Worm (Caenorhabditis elegans) whole organism, L4 larva: Measurements from ENCODE around the gene sdc-2.

ENCODE experiments used
- F26F4.8 ChIP-seq: fragments of 200-800 bp; sonication (Bioruptor generic); conservative IDR thresholded peaks from 2 replicates; pipeline ENCODE4 v1.3.6; 2022; ENCODE audit warnings: missing genetic modification characterization, missing compliant biosample characterization
- F49E8.2 ChIP-seq: sonication (generic microtip); optimal IDR thresholded peaks from 2 replicates; lab custom pipeline; 2016; ENCODE audit warnings: missing compliant biosample characterization, mild to moderate bottlenecking, missing genetic modification characterization, borderline replicate concordance
- R02D3.7 ChIP-seq: fragments of 150-350 bp; sonication (generic microtip); optimal IDR thresholded peaks from 3 replicates; lab custom pipeline; 2014; ENCODE audit warnings: missing biosample characterization, missing genetic modification characterization
- T20F7.1 ChIP-seq: fragments of 200-800 bp; sonication (Bioruptor generic); optimal IDR thresholded peaks from 2 replicates; lab custom pipeline; 2018; ENCODE audit warnings: mild to moderate bottlenecking, missing genetic modification characterization, missing compliant biosample characterization
- T26A8.4 ChIP-seq: fragments of 200-800 bp; sonication (Bioruptor generic); IDR thresholded peaks from 2 replicates; pipeline ENCODE4 v1.3.6; 2022; ENCODE audit warnings: missing genetic modification characterization, missing compliant biosample characterization
- Y5F2A.4 ChIP-seq: fragments of 200-800 bp; sonication (Bioruptor generic); optimal IDR thresholded peaks from 2 replicates; lab custom pipeline; 2018; ENCODE audit warnings: mild to moderate bottlenecking, missing genetic modification characterization, missing compliant biosample characterization
- Y75B8A.6 ChIP-seq: fragments of 200-800 bp; sonication (Bioruptor generic); IDR thresholded peaks from 2 replicates; pipeline ENCODE4 v1.3.6; 2022; ENCODE audit warnings: missing genetic modification reagents, missing genetic modification characterization, missing compliant biosample characterization
- aha-1 ChIP-seq: fragments of 150-350 bp; peaks from one replicate; lab custom pipeline; 2014; ENCODE audit warnings: missing biosample characterization, missing genetic modification characterization
- ama-1 ChIP-seq: fragments of 150-350 bp; optimal IDR thresholded peaks from 2 replicates; lab custom pipeline; 2014; ENCODE audit warnings: inconsistent platforms, mixed read lengths
- arid-1 ChIP-seq: fragments of 200-800 bp; sonication (Bioruptor generic); conservative IDR thresholded peaks from 2 replicates; pipeline ENCODE4 v1.3.6; 2022; ENCODE audit warnings: missing genetic modification reagents, missing genetic modification characterization, missing compliant biosample characterization
- attf-4 ChIP-seq: sonication (generic microtip); optimal IDR thresholded peaks from 3 replicates; lab custom pipeline; 2017; ENCODE audit warnings: missing biosample characterization, missing genetic modification characterization
- ceh-32 ChIP-seq: sonication (generic microtip); optimal IDR thresholded peaks from 2 replicates; lab custom pipeline; 2016; ENCODE audit warnings: mild to moderate bottlenecking, missing genetic modification characterization, missing compliant biosample characterization; ENCODE audit not compliant: poor library complexity
- ceh-44 ChIP-seq: fragments of 200-800 bp; sonication (Bioruptor generic); IDR thresholded peaks from 2 replicates; pipeline ENCODE4 v1.3.6; 2022; ENCODE audit warnings: missing genetic modification reagents, missing genetic modification characterization, missing compliant biosample characterization
- ces-1 ChIP-seq: fragments of 150-350 bp; sonication (generic microtip); optimal IDR thresholded peaks from 4 replicates; lab custom pipeline; 2014; ENCODE audit warnings: missing biosample characterization, missing genetic modification reagents, missing genetic modification characterization
- cey-2 ChIP-seq: sonication (generic microtip); optimal IDR thresholded peaks from 3 replicates; lab custom pipeline; 2017; ENCODE audit warnings: missing genetic modification characterization, mild to moderate bottlenecking, missing compliant biosample characterization, antibody characterized with exemption, borderline replicate concordance; ENCODE audit not compliant: insufficient read depth
- ctbp-1 ChIP-seq: fragments of 200-800 bp; sonication (Bioruptor generic); IDR thresholded peaks from 2 replicates; pipeline ENCODE4 v1.3.6; 2022; ENCODE audit warnings: missing genetic modification reagents, missing genetic modification characterization, missing compliant biosample characterization
- daf-12 ChIP-seq: fragments of 150-350 bp; optimal IDR thresholded peaks from 2 replicates; lab custom pipeline; 2014; ENCODE audit warnings: missing biosample characterization, missing genetic modification reagents, missing genetic modification characterization
- daf-16 ChIP-seq, 3 experiments: sonication (generic microtip); optimal IDR thresholded peaks; 2 replicates each; lab custom pipeline; 2016 to 2017; ENCODE audit warnings: missing genetic modification characterization in 3 of 3, missing genetic modification reagents in 3 of 3, mild to moderate bottlenecking in 2 of 3, missing compliant biosample characterization in 2 of 3, missing biosample characterization in 1 of 3, moderate library complexity in 1 of 3
- daf-19 ChIP-seq: fragments of 200-800 bp; sonication (Bioruptor generic); conservative IDR thresholded peaks from 2 replicates; pipeline ENCODE4 v1.3.6; 2022; ENCODE audit warnings: missing genetic modification characterization, missing compliant biosample characterization
- daf-8 ChIP-seq: fragments of 200-800 bp; sonication (Bioruptor generic); IDR thresholded peaks from 2 replicates; pipeline ENCODE4 v1.3.6; 2022; ENCODE audit warnings: missing genetic modification characterization, missing compliant biosample characterization
- dmd-6 ChIP-seq: fragments of 200-800 bp; sonication (Bioruptor generic); IDR thresholded peaks from 2 replicates; pipeline ENCODE4 v1.3.6; 2022; ENCODE audit warnings: missing genetic modification reagents, missing genetic modification characterization, missing compliant biosample characterization
- dmd-9 ChIP-seq: fragments of 200-800 bp; sonication (Bioruptor generic); IDR thresholded peaks from 2 replicates; pipeline ENCODE4 v1.3.6; 2022; ENCODE audit warnings: missing genetic modification reagents, missing genetic modification characterization, missing compliant biosample characterization
- duxl-1 ChIP-seq: sonication (generic microtip); optimal IDR thresholded peaks from 2 replicates; lab custom pipeline; 2016; ENCODE audit warnings: mild to moderate bottlenecking, missing genetic modification characterization, moderate library complexity, missing compliant biosample characterization; ENCODE audit not compliant: poor library complexity
- dve-1 ChIP-seq: sonication (generic microtip); optimal IDR thresholded peaks from 2 replicates; lab custom pipeline; 2017; ENCODE audit warnings: antibody characterized with exemption, mild to moderate bottlenecking, missing genetic modification characterization, missing compliant biosample characterization; ENCODE audit not compliant: insufficient read depth
- fos-1 ChIP-seq: fragments of 150-350 bp; optimal IDR thresholded peaks from 2 replicates; lab custom pipeline; 2014; ENCODE audit warnings: missing biosample characterization, missing genetic modification characterization
- gei-8 ChIP-seq: fragments of 200-800 bp; sonication (Bioruptor generic); optimal IDR thresholded peaks from 2 replicates; lab custom pipeline; 2018; ENCODE audit warnings: mild to moderate bottlenecking, missing genetic modification characterization, missing compliant biosample characterization
- hif-1 ChIP-seq, 2 experiments: sonication (generic microtip); optimal IDR thresholded peaks; 2 replicates each; lab custom pipeline; 2016 to 2017; ENCODE audit warnings: missing compliant biosample characterization in 2 of 2, missing genetic modification characterization in 2 of 2, missing genetic modification reagents in 2 of 2, missing genotype in 2 of 2, mild to moderate bottlenecking in 1 of 2
- hlh-11 ChIP-seq: fragments of 200-800 bp; sonication (Bioruptor generic); optimal IDR thresholded peaks from 2 replicates; lab custom pipeline; 2018; ENCODE audit warnings: mild to moderate bottlenecking, missing genetic modification characterization, missing compliant biosample characterization
- hlh-30 ChIP-seq: sonication (generic microtip); optimal IDR thresholded peaks from 2 replicates; lab custom pipeline; 2017; ENCODE audit warnings: antibody characterized with exemption, mild to moderate bottlenecking, missing genetic modification characterization, missing compliant biosample characterization; ENCODE audit not compliant: insufficient read depth
- lin-1 ChIP-seq: fragments of 200-800 bp; sonication (Bioruptor generic); IDR thresholded peaks from 2 replicates; pipeline ENCODE4 v1.3.6; 2022; ENCODE audit warnings: missing genetic modification reagents, missing genetic modification characterization, missing compliant biosample characterization
- lin-29 ChIP-seq: fragments of 200-800 bp; sonication (Bioruptor generic); IDR thresholded peaks from 2 replicates; pipeline ENCODE4 v1.3.6; 2022; ENCODE audit warnings: missing genetic modification reagents, missing genetic modification characterization, missing compliant biosample characterization
- lin-38 ChIP-seq: fragments of 200-800 bp; sonication (Bioruptor generic); IDR thresholded peaks from 2 replicates; pipeline ENCODE4 v1.3.6; 2022; ENCODE audit warnings: missing genetic modification reagents, missing genetic modification characterization, missing compliant biosample characterization
- lin-39 ChIP-seq: fragments of 150-350 bp; optimal IDR thresholded peaks from 2 replicates; lab custom pipeline; 2014; ENCODE audit warnings: missing biosample characterization, missing genetic modification reagents, missing genetic modification characterization
- lsy-2 ChIP-seq, 2 experiments: fragments of 150-350 bp in 1 of 2; sonication (generic microtip) in 1 of 2; optimal IDR thresholded peaks; 2 replicates each; lab custom pipeline; 2014 to 2017; ENCODE audit warnings: missing biosample characterization in 2 of 2, missing genetic modification characterization in 2 of 2
- madf-5 ChIP-seq, 2 experiments: fragments of 200-800 bp; sonication (Bioruptor generic); IDR thresholded peaks; 2 replicates each; pipeline ENCODE4 v1.3.6; 2022; ENCODE audit warnings: missing compliant biosample characterization in 2 of 2, missing genetic modification characterization in 2 of 2
- mdl-1 ChIP-seq, 2 experiments: fragments of 150-350 bp in 1 of 2; sonication (generic microtip) in 1 of 2; optimal IDR thresholded peaks; 2 replicates each; lab custom pipeline; 2014 to 2017; ENCODE audit warnings: missing biosample characterization in 2 of 2, missing genetic modification characterization in 2 of 2
- mep-1 ChIP-seq: fragments of 150-350 bp; sonication (generic microtip); optimal IDR thresholded peaks from 3 replicates; lab custom pipeline; 2014; ENCODE audit warnings: missing biosample characterization, missing genetic modification characterization
- mxl-3 ChIP-seq: fragments of 200-800 bp; sonication (Bioruptor generic); optimal IDR thresholded peaks from 2 replicates; lab custom pipeline; 2018; ENCODE audit warnings: mild to moderate bottlenecking, missing genetic modification characterization, missing compliant biosample characterization
- nhr-10 ChIP-seq: fragments of 150-350 bp; optimal IDR thresholded peaks from 2 replicates; lab custom pipeline; 2014; ENCODE audit warnings: missing biosample characterization, missing genetic modification characterization
- nhr-111 ChIP-seq: fragments of 200-800 bp; sonication (Bioruptor generic); optimal IDR thresholded peaks from 2 replicates; lab custom pipeline; 2018; ENCODE audit warnings: mild to moderate bottlenecking, missing genetic modification characterization, missing compliant biosample characterization
- nhr-237 ChIP-seq: sonication (generic microtip); optimal IDR thresholded peaks from 2 replicates; lab custom pipeline; 2017; ENCODE audit warnings: missing biosample characterization, missing genetic modification characterization
- nhr-42 ChIP-seq: fragments of 200-800 bp; sonication (Bioruptor generic); IDR thresholded peaks from 2 replicates; pipeline ENCODE4 v1.3.6; 2022; ENCODE audit warnings: missing genetic modification characterization, missing compliant biosample characterization
- nhr-6 ChIP-seq: fragments of 150-350 bp; optimal IDR thresholded peaks from 2 replicates; lab custom pipeline; 2014; ENCODE audit warnings: missing biosample characterization, missing genetic modification characterization
- pha-4 ChIP-seq, 2 experiments: fragments of 150-350 bp in 1 of 2; fragments of 200-800 bp in 1 of 2; sonication (Bioruptor generic) in 1 of 2; IDR thresholded peaks in 1 of 2; optimal IDR thresholded peaks in 1 of 2; 2 replicates each; pipeline versions ENCODE4 v1.3.6 to Lab custom; 2014 to 2022; ENCODE audit warnings: missing genetic modification characterization in 2 of 2, missing genetic modification reagents in 2 of 2, missing biosample characterization in 1 of 2, missing compliant biosample characterization in 1 of 2
- pqm-1 ChIP-seq: sonication (generic microtip); optimal IDR thresholded peaks from 2 replicates; lab custom pipeline; 2017; ENCODE audit warnings: missing biosample characterization, missing genetic modification characterization
- snpc-1.2 ChIP-seq: fragments of 200-800 bp; sonication (Bioruptor generic); IDR thresholded peaks from 2 replicates; pipeline ENCODE4 v1.3.6; 2022; ENCODE audit warnings: missing genetic modification reagents, missing genetic modification characterization, missing compliant biosample characterization
- tra-1 ChIP-seq: fragments of 200-800 bp; sonication (Bioruptor generic); IDR thresholded peaks from 2 replicates; pipeline ENCODE4 v1.3.6; 2022; ENCODE audit warnings: missing genetic modification reagents, missing genetic modification characterization, missing compliant biosample characterization
- unc-130 ChIP-seq: sonication (generic microtip); optimal IDR thresholded peaks from 2 replicates; lab custom pipeline; 2016; ENCODE audit warnings: missing genetic modification reagents, missing genetic modification characterization, missing compliant biosample characterization
- unc-39 ChIP-seq: sonication (generic microtip); optimal IDR thresholded peaks from 2 replicates; lab custom pipeline; 2017; ENCODE audit warnings: missing biosample characterization, missing genetic modification characterization
- zip-2 ChIP-seq: fragments of 150-350 bp; optimal IDR thresholded peaks from 2 replicates; lab custom pipeline; 2014; ENCODE audit warnings: missing biosample characterization, missing genetic modification characterization

The sdc-2 gene

ce11 chrX:11563663-11564062 lies 41.2 kb downstream of the sdc-2 start, which contains the start of gene trpp-9 (continued):
- peak in 1 of 2 experiments; percentile 55 for TF ChIP-seq lsy-2 (tag; optimal IDR thresholded peaks at IDR 0.05; lab: Kevin White, UChicago)
- peak in 1 of 2 experiments; percentile 31 for TF ChIP-seq hif-1 (tag; optimal IDR thresholded peaks at IDR 0.05; lab: Kevin White, UChicago)
- peak; percentile 71 for TF ChIP-seq hlh-11 (tag; lab: Kevin White, UChicago)
- TF ChIP-seq F49E8.2 (tag; lab: Kevin White, UChicago) = no peak
- peak; percentile 76 for TF ChIP-seq mxl-3 (GFP tag; lab: Kevin White, UChicago)
- TF ChIP-seq daf-8 = no peak
- TF ChIP-seq Y75B8A.6 = no peak
- TF ChIP-seq arid-1 (GFP tag; lab: Robert Waterston, UW) = no peak
- TF ChIP-seq lin-38 (GFP tag; lab: Robert Waterston, UW) = no peak
- peak; percentile 47 for TF ChIP-seq dve-1 (tag; lab: Kevin White, UChicago)
- TF ChIP-seq lin-39 (tag; lab: Kevin White, UChicago) = no peak
- no peak for TF ChIP-seq ceh-32
- TF ChIP-seq lin-29 (GFP tag; lab: Robert Waterston, UW) = no peak
- no peak for TF ChIP-seq F26F4.8 (GFP tag; lab: Robert Waterston, UW)
- TF ChIP-seq zip-2 (tag; lab: Kevin White, UChicago) = no peak
- TF ChIP-seq attf-4 = no peak
- no peak for TF ChIP-seq nhr-42 (GFP tag; lab: Robert Waterston, UW)
- TF ChIP-seq nhr-10 (tag; lab: Kevin White, UChicago) = no peak
- TF ChIP-seq nhr-237 (tag; lab: Kevin White, UChicago) = no peak
- TF ChIP-seq unc-130 (GFP tag; lab: Kevin White, UChicago) = no peak
- TF ChIP-seq madf-5 (GFP tag; IDR thresholded peaks at IDR 0.05; lab: Robert Waterston, UW) = no peak
- no peak for TF ChIP-seq R02D3.7 (tag; lab: Kevin White, UChicago)
- peak; percentile 22 for TF ChIP-seq cey-2
- peak; percentile 77 for TF ChIP-seq mep-1 (tag; lab: Kevin White, UChicago)
- TF ChIP-seq pqm-1 (tag; lab: Kevin White, UChicago) = no peak
- no peak for TF ChIP-seq snpc-1.2 (GFP tag; lab: Robert Waterston, UW)
- TF ChIP-seq nhr-111 (GFP tag; lab: Kevin White, UChicago) = no peak
- TF ChIP-seq hlh-30 (tag; lab: Kevin White, UChicago) = peak; percentile 97
- no peak for TF ChIP-seq ctbp-1 (GFP tag; lab: Robert Waterston, UW)
- no peak for TF ChIP-seq dmd-9 (GFP tag; lab: Robert Waterston, UW)
- TF ChIP-seq mdl-1 (tag; optimal IDR thresholded peaks at IDR 0.05; lab: Kevin White, UChicago) = peak; percentile 77 to 89
- TF ChIP-seq T20F7.1 (GFP tag; lab: Kevin White, UChicago) = no peak
- TF ChIP-seq T26A8.4 (GFP tag; lab: Robert Waterston, UW) = no peak
- TF ChIP-seq daf-19 (GFP tag; lab: Robert Waterston, UW) = no peak
- peak; percentile 91 for TF ChIP-seq aha-1 (tag; lab: Kevin White, UChicago)
- no peak for TF ChIP-seq tra-1 (GFP tag; lab: Robert Waterston, UW)
- peak; percentile 50; the same call in 1 of the 2 replicates for TF ChIP-seq dmd-6 (GFP tag; lab: Robert Waterston, UW)
- TF ChIP-seq ceh-44 (GFP tag; lab: Robert Waterston, UW) = no peak
- TF ChIP-seq gei-8 (GFP tag; lab: Kevin White, UChicago) = no peak
- no peak for TF ChIP-seq ces-1 (GFP tag; lab: Kevin White, UChicago)
- TF ChIP-seq daf-12 = no peak
- peak; percentile 16 for TF ChIP-seq duxl-1 (tag; lab: Kevin White, UChicago)
- TF ChIP-seq lin-1 (GFP tag; lab: Robert Waterston, UW) = no peak
- no peak for TF ChIP-seq pha-4 (GFP tag; IDR thresholded peaks at IDR 0.05; lab: Robert Waterston, UW)
- TF ChIP-seq pha-4 (tag; optimal IDR thresholded peaks at IDR 0.05; lab: Kevin White, UChicago) = no peak
- no peak for TF ChIP-seq unc-39
- TF ChIP-seq daf-16 (GFP tag; optimal IDR thresholded peaks at IDR 0.05; lab: Kevin White, UChicago) = peak in 1 of 2 experiments; percentile 7
- no peak for TF ChIP-seq daf-16 (tag; optimal IDR thresholded peaks at IDR 0.05; lab: Kevin White, UChicago)
- no peak for TF ChIP-seq fos-1
- no peak for TF ChIP-seq Y5F2A.4 (GFP tag; lab: Kevin White, UChicago)
- no peak for TF ChIP-seq ama-1 (lab: Kevin White, UChicago)
- peak; percentile 23 for TF ChIP-seq nhr-6
